Fruit fly (Drosophila melanogaster): Measurements from ENCODE around the gene mbo.
A peak's percentile ranks its signal among the peaks of the same experiment; 100 is the strongest.

Gene mbo

dm6 chr3R:12630369-12630768, 48.5 kb downstream of the mbo start, which contains the start of gene Not10 (continued):
- TF ChIP-seq CG2875 (GFP tag; optimal IDR thresholded peaks at IDR 0.05) (no peak), toy (GFP tag; IDR thresholded peaks at IDR 0.05) (no peak), en (GFP tag; optimal IDR thresholded peaks at IDR 0.05) (no peak), ara (GFP tag; IDR thresholded peaks at IDR 0.05) (no peak), cwo (GFP tag; optimal IDR thresholded peaks at IDR 0.05) (no peak), ap (GFP tag; IDR thresholded peaks at IDR 0.05) (no peak), B-H2 (GFP tag; optimal IDR thresholded peaks at IDR 0.05) (no peak), CG15269 (tag; optimal IDR thresholded peaks at IDR 0.05) (no peak), CG2712 (tag; optimal IDR thresholded peaks at IDR 0.05) (peak; percentile 62), pho (GFP tag; optimal IDR thresholded peaks at IDR 0.05) (no peak), CG17829 (tag; optimal IDR thresholded peaks at IDR 0.05) (peak; percentile 62), Dref (GFP tag; IDR thresholded peaks at IDR 0.05) (0 out of 2 replicates have a peak, but pooled peaks have one; percentile 31), CG12769 (tag; optimal IDR thresholded peaks at IDR 0.05) (no peak), hbn (GFP tag; IDR thresholded peaks at IDR 0.05; ENCODE audit: partially characterized antibody) (peak; percentile 58), btn (GFP tag; optimal IDR thresholded peaks at IDR 0.05) (no peak), dpn (GFP tag; optimal IDR thresholded peaks at IDR 0.05) (peak in 1 of 2 experiments; percentile 45), CG11093 (GFP tag; IDR thresholded peaks at IDR 0.05) (no peak), CG8089 (GFP tag; optimal IDR thresholded peaks at IDR 0.05) (no peak), CG8944 (GFP tag; optimal IDR thresholded peaks at IDR 0.05) (no peak), CG14050 (GFP tag; IDR thresholded peaks at IDR 0.05) (no peak), br (optimal IDR thresholded peaks at IDR 0.05) (no peak), tna (GFP tag; IDR thresholded peaks at IDR 0.05; ENCODE audit: partially characterized antibody) (no peak), CG4282 (GFP tag; optimal IDR thresholded peaks at IDR 0.05) (no peak), ase (GFP tag; IDR thresholded peaks at IDR 0.05) (no peak), CG13296 (GFP tag; optimal IDR thresholded peaks at IDR 0.05) (no peak), yki (optimal IDR thresholded peaks at IDR 0.05) (no peak), CG31365 (tag; optimal IDR thresholded peaks at IDR 0.05) (no peak), nau (GFP tag; optimal IDR thresholded peaks at IDR 0.05) (no peak), eyg (GFP tag; optimal IDR thresholded peaks at IDR 0.05) (no peak), CG18011 (GFP tag; optimal IDR thresholded peaks at IDR 0.05) (no peak), CG7839 (tag; optimal IDR thresholded peaks at IDR 0.05) (no peak), CG11695 (GFP tag; IDR thresholded peaks at IDR 0.05) (no peak), Eip74EF (GFP tag; optimal IDR thresholded peaks at IDR 0.05) (no peak), nmo (GFP tag; optimal IDR thresholded peaks at IDR 0.05) (peak; percentile 61), vvl (GFP tag; IDR thresholded peaks at IDR 0.05) (0 out of 2 replicates have a peak, but pooled peaks have one; percentile 11), lilli (GFP tag; optimal IDR thresholded peaks at IDR 0.05) (peak; percentile 36), lbe (GFP tag; optimal IDR thresholded peaks at IDR 0.05) (no peak), GATAe (GFP tag; conservative IDR thresholded peaks at IDR 0.05) (no peak), Lim3 (GFP tag; IDR thresholded peaks at IDR 0.05) (no peak), CG14710 (tag; optimal IDR thresholded peaks at IDR 0.05) (peak; percentile 77), knrl (GFP tag; IDR thresholded peaks at IDR 0.05; ENCODE audit: partially characterized antibody) (peak; percentile 75), CG18764 (GFP tag; optimal IDR thresholded peaks at IDR 0.05) (peak; percentile 27), CG7786 (GFP tag; optimal IDR thresholded peaks at IDR 0.05) (no peak), sc (optimal IDR thresholded peaks at IDR 0.05) (no peak), sc (GFP tag; optimal IDR thresholded peaks at IDR 0.05) (no peak), Side (GFP tag; optimal IDR thresholded peaks at IDR 0.05) (no peak), BEAF-32 (GFP tag; optimal IDR thresholded peaks at IDR 0.05) (peak; percentile 72), CG1233 (GFP tag; optimal IDR thresholded peaks at IDR 0.05) (no peak), dysf (GFP tag; IDR thresholded peaks at IDR 0.05) (no peak), Elba2 (GFP tag; optimal IDR thresholded peaks at IDR 0.05) (no peak), CG16779 (GFP tag; IDR thresholded peaks at IDR 0.05) (no peak), bigmax (GFP tag; optimal IDR thresholded peaks at IDR 0.05) (peak; percentile 70)
